Fruit fly (Drosophila melanogaster) whole organism, embryonic: ENCODE measurements around the gene CG11350.

ENCODE experiments used
- Bteb2 ChIP-seq: fragments of 200-800 bp; sonication (Bioruptor generic); optimal IDR thresholded peaks from 2 replicates; lab custom pipeline; 2016; ENCODE audit warnings: missing biosample characterization, missing genetic modification characterization
- CG12391 ChIP-seq: fragments of 200-800 bp; sonication (Bioruptor generic); optimal IDR thresholded peaks from 3 replicates; lab custom pipeline; 2018; ENCODE audit warnings: missing biosample characterization, mild to moderate bottlenecking, missing genetic modification characterization, moderate library complexity
- CG15269 ChIP-seq: fragments of 200-800 bp; sonication (Bioruptor generic); optimal IDR thresholded peaks from 2 replicates; lab custom pipeline; 2018; ENCODE audit warnings: missing biosample characterization, mild to moderate bottlenecking, missing genetic modification characterization, moderate library complexity
- CG3407 ChIP-seq: fragments of 200-800 bp; sonication (Bioruptor generic); optimal IDR thresholded peaks from 2 replicates; lab custom pipeline; 2018; ENCODE audit warnings: missing biosample characterization, mild to moderate bottlenecking, missing genetic modification characterization
- CG3838 ChIP-seq: fragments of 200-800 bp; sonication (Bioruptor generic); optimal IDR thresholded peaks from 3 replicates; lab custom pipeline; 2016; ENCODE audit warnings: missing biosample characterization, missing genetic modification characterization
- Deaf1 ChIP-seq: fragments of 200-800 bp; optimal IDR thresholded peaks from 3 replicates; lab custom pipeline; 2019; ENCODE audit warnings: missing biosample characterization, mild to moderate bottlenecking, missing genetic modification characterization, moderate library complexity
- Sin3A ChIP-seq: fragments of >200 bp; optimal IDR thresholded peaks from 2 replicates; lab custom pipeline; 2018
- ind ChIP-seq: fragments of 200-800 bp; sonication (Bioruptor generic); optimal IDR thresholded peaks from 3 replicates; lab custom pipeline; 2016; ENCODE audit warnings: missing biosample characterization, missing genetic modification characterization
- onecut ChIP-seq: fragments of 200-800 bp; sonication (Bioruptor generic); IDR thresholded peaks from 2 replicates; pipeline ENCODE4 v1.3.6; 2022; ENCODE audit warnings: missing biosample characterization, missing genetic modification characterization
- psq ChIP-seq: fragments of 200-800 bp; sonication (Bioruptor generic); optimal IDR thresholded peaks from 2 replicates; lab custom pipeline; 2017; ENCODE audit warnings: missing biosample characterization, missing genetic modification characterization

DNA sequence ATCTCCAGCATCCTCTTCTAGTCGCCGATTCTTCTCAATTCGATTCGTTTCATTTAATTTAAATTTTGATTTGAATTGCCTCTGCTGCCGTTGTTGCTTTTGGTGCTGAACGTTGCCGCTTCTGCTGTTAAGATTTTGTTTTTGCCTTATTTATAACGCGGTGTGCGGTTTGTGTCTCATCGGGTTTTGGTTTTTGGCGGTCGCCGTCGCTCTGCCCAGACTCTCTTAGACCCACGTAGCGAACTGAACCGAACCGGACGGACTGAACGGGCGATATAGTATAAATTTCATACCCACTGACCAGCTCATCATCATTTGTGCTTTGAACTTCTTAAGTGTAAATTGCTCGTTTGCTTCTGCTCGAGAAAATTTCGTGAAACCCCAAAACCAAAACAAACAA, 36.3 kb upstream of the CG11350 start, which contains the start of gene CG12607:
- TF ChIP-seq onecut (GFP tag; lab: Robert Waterston, UW) = no peak
- no peak for TF ChIP-seq psq (GFP tag; lab: Kevin White, UChicago)
- no peak for TF ChIP-seq Deaf1 (tag; lab: Kevin White, UChicago)
- TF ChIP-seq ind (GFP tag; lab: Kevin White, UChicago) = no peak
- no peak for TF ChIP-seq CG15269 (tag; lab: Kevin White, UChicago)
- TF ChIP-seq CG3838 (GFP tag; lab: Kevin White, UChicago) = no peak
- TF ChIP-seq Bteb2 = no peak
- TF ChIP-seq Sin3A (lab: Kevin White, UChicago) = no peak
- no peak for TF ChIP-seq CG12391
- TF ChIP-seq CG3407 (GFP tag; lab: Kevin White, UChicago) = no peak
